Worm (Caenorhabditis elegans): ENCODE data around the gene T28F3.8.

T28F3.8 gene

ce11 chrIV:17278861-17279591, 28.1 kb downstream of the T28F3.8 start, which contains the start of gene hsp-1 (continued):
- no peak for TF ChIP-seq zfp-3 (GFP tag; conservative IDR thresholded peaks at IDR 0.05)
- TF ChIP-seq ceh-82 (tag; optimal IDR thresholded peaks at IDR 0.05), result no peak
- TF ChIP-seq rbr-2 (tag; optimal IDR thresholded peaks at IDR 0.05), result no peak
- TF ChIP-seq pqm-1 (tag; optimal IDR thresholded peaks at IDR 0.05), result no peak
- TF ChIP-seq unc-62 (GFP tag; optimal IDR thresholded peaks at IDR 0.05 in 1 of 2), result peak in 1 of 2 experiments; percentile 23
- TF ChIP-seq unc-62 (tag; optimal IDR thresholded peaks at IDR 0.05), result no peak
- no peak for TF ChIP-seq hif-1 (tag; optimal IDR thresholded peaks at IDR 0.05)
- TF ChIP-seq hlh-11 (tag; optimal IDR thresholded peaks at IDR 0.05), result no peak
- no peak for TF ChIP-seq ZK337.2 (GFP tag; IDR thresholded peaks at IDR 0.05)
- TF ChIP-seq aly-2 (tag; optimal IDR thresholded peaks at IDR 0.05), result no peak
- no peak for TF ChIP-seq mes-2 (tag; optimal IDR thresholded peaks at IDR 0.05; ENCODE audit: poor library complexity, severe bottlenecking)
- no peak for TF ChIP-seq nhr-111 (GFP tag; optimal IDR thresholded peaks at IDR 0.05)
- no peak; the same call in 1 of the 2 replicates for TF ChIP-seq dmd-6 (GFP tag; IDR thresholded peaks at IDR 0.05)
- no peak for TF ChIP-seq daf-12 (tag; optimal IDR thresholded peaks at IDR 0.05)
- TF ChIP-seq gei-8 (GFP tag; optimal IDR thresholded peaks at IDR 0.05), result no peak
- peak; percentile 58; the same call in 1 of the 2 replicates for TF ChIP-seq arid-1 (GFP tag; conservative IDR thresholded peaks at IDR 0.05)
- TF ChIP-seq nhr-10 (tag; optimal IDR thresholded peaks at IDR 0.05), result no peak
- peak; percentile 4 for TF ChIP-seq duxl-1 (tag; optimal IDR thresholded peaks at IDR 0.05; ENCODE audit: poor library complexity)
- no peak for TF ChIP-seq spr-1 (tag; optimal IDR thresholded peaks at IDR 0.05)
- TF ChIP-seq ctbp-1 (GFP tag; IDR thresholded peaks at IDR 0.05), result no peak
- TF ChIP-seq spr-3 (GFP tag; optimal IDR thresholded peaks at IDR 0.05), result no peak
- no peak for TF ChIP-seq ceh-32 (tag; optimal IDR thresholded peaks at IDR 0.05; ENCODE audit: poor library complexity)
- no peak for TF ChIP-seq unc-39 (tag; optimal IDR thresholded peaks at IDR 0.05)
- peak; percentile 67; the same call in 1 of the 2 replicates for TF ChIP-seq vab-7 (GFP tag; IDR thresholded peaks at IDR 0.05)
- TF ChIP-seq lsy-2 (tag; optimal IDR thresholded peaks at IDR 0.05), result no peak
- no peak for TF ChIP-seq Y48G9A.11 (GFP tag; IDR thresholded peaks at IDR 0.05)
- TF ChIP-seq ama-1 (optimal IDR thresholded peaks at IDR 0.05), result peak; percentile 82
- no peak for TF ChIP-seq lin-1 (GFP tag; IDR thresholded peaks at IDR 0.05)

- peak; percentile 89 for TF ChIP-seq snpc-1.2 (GFP tag; IDR thresholded peaks at IDR 0.05)
- peak; percentile 91 for TF ChIP-seq gei-8 (GFP tag; optimal IDR thresholded peaks at IDR 0.05)
- TF ChIP-seq hlh-11 (tag; optimal IDR thresholded peaks at IDR 0.05), result peak; percentile 97
- peak; percentile 50; the same call in 1 of the 2 replicates for TF ChIP-seq Y105C5A.15 (GFP tag; IDR thresholded peaks at IDR 0.05)
- TF ChIP-seq nhr-111 (GFP tag; optimal IDR thresholded peaks at IDR 0.05), result no peak
- peak; percentile 19 for TF ChIP-seq ceh-28 (tag; optimal IDR thresholded peaks at IDR 0.05)
- peak; percentile 92 for TF ChIP-seq nhr-28 (tag; optimal IDR thresholded peaks at IDR 0.05)
- no peak for TF ChIP-seq egl-27 (tag; optimal IDR thresholded peaks at IDR 0.05)
- TF ChIP-seq F44E2.7 (GFP tag; IDR thresholded peaks at IDR 0.05), result 0 out of 2 replicates have a peak, but pooled peaks have one; percentile 57
- TF ChIP-seq Y48G9A.11 (GFP tag; IDR thresholded peaks at IDR 0.05), result peak; percentile 86
- TF ChIP-seq zag-1 (tag; optimal IDR thresholded peaks at IDR 0.05), result peak; percentile 79
- no peak for TF ChIP-seq ztf-11 (tag; optimal IDR thresholded peaks at IDR 0.05)
- peak; percentile 91 for TF ChIP-seq jun-1 (tag; optimal IDR thresholded peaks at IDR 0.05)
- TF ChIP-seq fos-1 (tag; optimal IDR thresholded peaks at IDR 0.05), result peak; percentile 62
- TF ChIP-seq nhr-42 (GFP tag; IDR thresholded peaks at IDR 0.05), result peak; percentile 90
- peak; percentile 98 for TF ChIP-seq nhr-77 (tag; optimal IDR thresholded peaks at IDR 0.05)
- TF ChIP-seq zfp-2 (tag; optimal IDR thresholded peaks at IDR 0.05), result peak; percentile 86
- TF ChIP-seq sdz-12 (GFP tag; optimal IDR thresholded peaks at IDR 0.05), result peak; percentile 96
- no peak for TF ChIP-seq R02D3.7 (tag; optimal IDR thresholded peaks at IDR 0.05)
- peak; percentile 81 for TF ChIP-seq nhr-41 (GFP tag; IDR thresholded peaks at IDR 0.05)
- peak; percentile 100 for TF ChIP-seq mdt-29 (GFP tag; IDR thresholded peaks at IDR 0.05)
- peak; percentile 76 for TF ChIP-seq skn-1 (tag; optimal IDR thresholded peaks at IDR 0.05)
- peak; percentile 98 for TF ChIP-seq hmg-1.1 (GFP tag; IDR thresholded peaks at IDR 0.05)
- TF ChIP-seq fkh-10 (GFP tag; optimal IDR thresholded peaks at IDR 0.05), result peak; percentile 99
- peak; percentile 92 for TF ChIP-seq spr-1 (tag; optimal IDR thresholded peaks at IDR 0.05)
- 0 out of 2 replicates have a peak, but pooled peaks have one; percentile 24 for TF ChIP-seq zip-11 (GFP tag; IDR thresholded peaks at IDR 0.05)
- TF ChIP-seq rbr-2 (tag; optimal IDR thresholded peaks at IDR 0.05), result peak; percentile 98
- no peak for TF ChIP-seq F26F4.8 (GFP tag; conservative IDR thresholded peaks at IDR 0.05)
Observed at ce11 chrIV:17278363-17278762, 28.8 kb downstream of the T28F3.8 start.
